Worm (Caenorhabditis elegans): Measurements from ENCODE around the gene C47E8.4.
A peak's percentile ranks its signal among the peaks of the same experiment; 100 is the strongest.

C47E8.4 gene

DNA sequence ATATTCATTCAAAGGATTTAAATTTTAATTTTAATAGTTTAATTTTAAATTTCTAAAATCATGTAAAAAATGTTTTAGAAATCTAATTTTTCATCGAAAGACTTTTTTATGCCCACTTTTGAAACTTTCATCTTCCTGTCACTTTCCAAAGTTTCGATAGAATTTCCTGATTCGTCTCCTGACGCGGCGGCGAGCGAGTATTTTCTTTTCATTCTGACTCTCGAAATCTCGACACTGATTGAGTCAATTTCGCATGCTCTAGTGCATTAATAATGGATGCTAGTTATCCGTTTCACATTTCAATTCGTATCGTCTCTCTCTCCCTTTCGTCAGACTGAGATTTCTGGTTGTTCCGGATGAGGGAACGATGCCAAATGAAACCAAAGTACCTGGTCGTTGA is 36.5 kb downstream of the C47E8.4 start:
- TF ChIP-seq med-1 (GFP tag; optimal IDR thresholded peaks at IDR 0.05; ENCODE audit: insufficient read depth) (no peak), flt-1 (GFP tag; IDR thresholded peaks at IDR 0.05) (no peak), ztf-29 (GFP tag; IDR thresholded peaks at IDR 0.05) (no peak), cog-1 (tag; optimal IDR thresholded peaks at IDR 0.05) (no peak), tab-1 (GFP tag; IDR thresholded peaks at IDR 0.05) (no peak), klf-2 (GFP tag; conservative IDR thresholded peaks at IDR 0.05) (no peak), ref-1 (GFP tag; conservative IDR thresholded peaks at IDR 0.05) (no peak), T22C8.4 (GFP tag; IDR thresholded peaks at IDR 0.05) (no peak), ztf-23 (GFP tag; IDR thresholded peaks at IDR 0.05) (no peak)

ce11 chrV:14645817-14646789 is 39.2 kb downstream of the C47E8.4 start, which contains the start of the genes rfc-1 and pmp-3:
Gene rfc-1, minus strand, starts transcription at chrV:14645979.
Gene pmp-3, plus strand, starts transcription at chrV:14646739.
- TF ChIP-seq cog-1 (tag; optimal IDR thresholded peaks at IDR 0.05) (no peak), flt-1 (GFP tag; IDR thresholded peaks at IDR 0.05) (0 out of 2 replicates have a peak, but pooled peaks have one; percentile 38)

- no peak for TF ChIP-seq ref-1 (GFP tag; conservative IDR thresholded peaks at IDR 0.05)
- TF ChIP-seq T22C8.4 (GFP tag; IDR thresholded peaks at IDR 0.05): no peak
- no peak for TF ChIP-seq klf-2 (GFP tag; conservative IDR thresholded peaks at IDR 0.05)
- TF ChIP-seq ztf-29 (GFP tag; IDR thresholded peaks at IDR 0.05): no peak
- TF ChIP-seq cog-1 (tag; optimal IDR thresholded peaks at IDR 0.05): no peak
- TF ChIP-seq med-1 (GFP tag; optimal IDR thresholded peaks at IDR 0.05; ENCODE audit: insufficient read depth): no peak
- no peak for TF ChIP-seq tab-1 (GFP tag; IDR thresholded peaks at IDR 0.05)
Measured at ce11 chrV:14642016-14642415, 43.3 kb downstream of the C47E8.4 start.

DNA sequence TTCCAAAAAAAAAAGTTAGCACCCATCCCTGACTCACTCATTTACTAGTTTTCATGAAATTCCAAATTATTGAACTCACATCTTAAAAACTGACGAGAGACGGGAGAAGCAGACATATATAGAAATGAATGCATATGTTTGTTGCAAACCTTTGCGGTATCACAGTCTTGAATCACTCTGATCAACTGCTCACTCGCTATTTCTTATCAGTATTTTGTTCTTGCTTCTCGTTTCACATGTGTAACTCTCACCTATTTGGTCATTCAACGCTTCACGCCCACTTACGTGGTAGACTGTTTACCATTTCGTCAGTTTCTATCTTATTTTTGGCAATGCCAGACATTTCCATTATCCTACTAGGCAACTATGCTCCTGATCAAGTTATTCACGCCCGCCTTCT is 44.5 kb downstream of the C47E8.4 start, which contains the start of gene C54G10.1:
C54G10.1 (plus strand) TSS at position 333 of the 400 bp plus-strand sequence.
- no peak for TF ChIP-seq T22C8.4 (GFP tag; IDR thresholded peaks at IDR 0.05)
- no peak for TF ChIP-seq tab-1 (GFP tag; IDR thresholded peaks at IDR 0.05)
- no peak for TF ChIP-seq ztf-29 (GFP tag; IDR thresholded peaks at IDR 0.05)
- TF ChIP-seq klf-2 (GFP tag; conservative IDR thresholded peaks at IDR 0.05): no peak
- no peak for TF ChIP-seq ztf-23 (GFP tag; IDR thresholded peaks at IDR 0.05)
- TF ChIP-seq cog-1 (tag; optimal IDR thresholded peaks at IDR 0.05): no peak

DNA sequence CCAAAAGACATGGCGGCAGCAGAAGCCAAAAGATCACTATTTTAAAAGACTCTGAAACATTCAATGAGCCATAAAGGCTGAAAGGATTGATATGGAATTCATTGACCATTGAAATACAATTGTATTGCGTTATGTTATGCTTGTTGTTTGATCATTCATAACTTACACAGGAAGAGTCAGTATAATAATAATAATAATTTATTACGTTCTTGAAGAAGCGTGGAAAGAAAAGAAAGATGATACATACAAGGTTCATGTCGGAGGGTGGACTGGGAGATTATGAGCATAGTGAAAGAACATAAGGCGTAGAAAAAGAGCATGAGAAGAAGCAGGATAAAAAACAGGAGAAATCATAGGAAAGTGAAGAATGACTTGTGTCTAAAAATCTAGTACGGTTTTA is 45.2 kb downstream of the C47E8.4 start, which contains the start of gene F43D2.7:
F43D2.7 (minus strand) TSS at position 101 of the 400 bp plus-strand sequence.
- no peak for TF ChIP-seq klf-2 (GFP tag; conservative IDR thresholded peaks at IDR 0.05)
- no peak for TF ChIP-seq tab-1 (GFP tag; IDR thresholded peaks at IDR 0.05)
- no peak for TF ChIP-seq flt-1 (GFP tag; IDR thresholded peaks at IDR 0.05)
- no peak for TF ChIP-seq cog-1 (tag; optimal IDR thresholded peaks at IDR 0.05)
- TF ChIP-seq med-1 (GFP tag; optimal IDR thresholded peaks at IDR 0.05; ENCODE audit: insufficient read depth): no peak
- TF ChIP-seq ztf-29 (GFP tag; IDR thresholded peaks at IDR 0.05): no peak
- TF ChIP-seq T22C8.4 (GFP tag; IDR thresholded peaks at IDR 0.05): no peak
- TF ChIP-seq ztf-23 (GFP tag; IDR thresholded peaks at IDR 0.05): no peak
- TF ChIP-seq ref-1 (GFP tag; conservative IDR thresholded peaks at IDR 0.05): no peak

DNA sequence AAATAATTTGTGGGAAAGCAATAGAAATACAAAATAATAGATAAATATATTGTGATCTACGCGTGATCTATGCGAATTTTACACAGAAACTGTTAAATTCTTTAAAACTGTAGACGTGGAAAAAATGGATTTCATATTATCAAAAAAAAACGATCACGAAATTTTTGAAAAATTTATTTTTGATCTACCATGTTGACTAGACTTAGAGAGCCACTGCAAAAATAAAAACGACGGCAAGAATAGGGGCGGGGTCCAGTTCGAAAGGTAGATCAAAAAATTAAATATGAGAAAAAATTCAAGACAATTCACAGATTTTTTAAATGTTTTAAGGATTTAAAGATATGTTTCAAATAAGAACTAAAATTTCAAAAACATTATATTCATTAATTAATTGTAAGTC is 47.2 kb downstream of the C47E8.4 start:
- TF ChIP-seq ref-1 (GFP tag; conservative IDR thresholded peaks at IDR 0.05): no peak
- no peak for TF ChIP-seq klf-2 (GFP tag; conservative IDR thresholded peaks at IDR 0.05)
- no peak for TF ChIP-seq ztf-29 (GFP tag; IDR thresholded peaks at IDR 0.05)
- no peak for TF ChIP-seq flt-1 (GFP tag; IDR thresholded peaks at IDR 0.05)
- no peak for TF ChIP-seq tab-1 (GFP tag; IDR thresholded peaks at IDR 0.05)
- no peak for TF ChIP-seq med-1 (GFP tag; optimal IDR thresholded peaks at IDR 0.05; ENCODE audit: insufficient read depth)
- no peak for TF ChIP-seq ztf-23 (GFP tag; IDR thresholded peaks at IDR 0.05)
- no peak for TF ChIP-seq cog-1 (tag; optimal IDR thresholded peaks at IDR 0.05)
- TF ChIP-seq T22C8.4 (GFP tag; IDR thresholded peaks at IDR 0.05): no peak

- TF ChIP-seq klf-2 (GFP tag; conservative IDR thresholded peaks at IDR 0.05) (no peak), flt-1 (GFP tag; IDR thresholded peaks at IDR 0.05) (no peak), ref-1 (GFP tag; conservative IDR thresholded peaks at IDR 0.05) (no peak), ztf-29 (GFP tag; IDR thresholded peaks at IDR 0.05) (no peak), tab-1 (GFP tag; IDR thresholded peaks at IDR 0.05) (no peak), ztf-23 (GFP tag; IDR thresholded peaks at IDR 0.05) (no peak), cog-1 (tag; optimal IDR thresholded peaks at IDR 0.05) (no peak), T22C8.4 (GFP tag; IDR thresholded peaks at IDR 0.05) (no peak), med-1 (GFP tag; optimal IDR thresholded peaks at IDR 0.05; ENCODE audit: insufficient read depth) (no peak)
Measured at ce11 chrV:14635119-14635518, 50.2 kb downstream of the C47E8.4 start, which contains the start of gene F43D2.6. Gene F43D2.6, minus strand, starts transcription at chrV:14635180.

All from whole organism, midembryonic.